Fruit fly (Drosophila melanogaster) whole organism, embryonic: ENCODE data around the gene frma.

Experiments used
- Atf3 ChIP-seq: fragments of 200-800 bp; sonication (Bioruptor generic); optimal IDR thresholded peaks from 3 replicates; lab custom pipeline; 2016; ENCODE audit warnings: missing biosample characterization, missing genetic modification characterization
- CG14860 ChIP-seq: fragments of 200-800 bp; sonication (Bioruptor generic); IDR thresholded peaks from 3 replicates; pipeline ENCODE4 v1.3.6; 2022; ENCODE audit warnings: missing biosample characterization, missing genetic modification characterization; ENCODE audit not compliant: partially characterized antibody
- CG15479 ChIP-seq: fragments of 200-800 bp; sonication (Bioruptor generic); optimal IDR thresholded peaks from 3 replicates; lab custom pipeline; 2019; ENCODE audit warnings: missing biosample characterization, mild to moderate bottlenecking, missing genetic modification characterization, moderate library complexity
- CG1603 ChIP-seq: fragments of 200-800 bp; sonication (Bioruptor generic); optimal IDR thresholded peaks from 2 replicates; lab custom pipeline; 2019; ENCODE audit warnings: missing biosample characterization, mild to moderate bottlenecking, missing genetic modification characterization, moderate library complexity
- CG17186 ChIP-seq: fragments of 200-800 bp; sonication (Bioruptor generic); optimal IDR thresholded peaks from 3 replicates; lab custom pipeline; 2017; ENCODE audit warnings: missing biosample characterization, missing genetic modification reagents, missing genetic modification characterization
- CG18599 ChIP-seq: fragments of 200-800 bp; sonication (Bioruptor generic); optimal IDR thresholded peaks from 3 replicates; lab custom pipeline; 2017; ENCODE audit warnings: missing biosample characterization, missing genetic modification characterization, mild to moderate bottlenecking, moderate library complexity, missing genetic modification reagents
- CG2120 ChIP-seq: fragments of 200-800 bp; sonication (Bioruptor generic); optimal IDR thresholded peaks from 3 replicates; lab custom pipeline; 2016; ENCODE audit warnings: missing biosample characterization, missing genetic modification characterization
- CG2129 ChIP-seq: fragments of 200-800 bp; sonication (Bioruptor generic); IDR thresholded peaks from 2 replicates; pipeline ENCODE4 v1.3.6; 2022; ENCODE audit warnings: missing biosample characterization, missing genetic modification characterization; ENCODE audit not compliant: partially characterized antibody
- CG2678 ChIP-seq: fragments of 200-800 bp; sonication (Bioruptor generic); optimal IDR thresholded peaks from 3 replicates; lab custom pipeline; 2019; ENCODE audit warnings: missing biosample characterization, mild to moderate bottlenecking, missing genetic modification characterization, moderate library complexity
- CG32532 ChIP-seq: fragments of 200-800 bp; sonication (Bioruptor generic); IDR thresholded peaks from 2 replicates; pipeline ENCODE4 v1.3.6; 2022; ENCODE audit warnings: missing biosample characterization, missing genetic modification characterization
- CG4282 ChIP-seq: fragments of 200-800 bp; sonication (Bioruptor generic); optimal IDR thresholded peaks from 2 replicates; lab custom pipeline; 2016; ENCODE audit warnings: missing biosample characterization, missing genetic modification characterization
- CG6254 ChIP-seq: fragments of 200-800 bp; sonication (Bioruptor generic); optimal IDR thresholded peaks from 3 replicates; lab custom pipeline; 2017; ENCODE audit warnings: mild to moderate bottlenecking, missing biosample characterization, missing genetic modification reagents, missing genetic modification characterization
- CG7271 ChIP-seq: fragments of 200-800 bp; sonication (Bioruptor generic); optimal IDR thresholded peaks from 2 replicates; lab custom pipeline; 2018; ENCODE audit warnings: missing biosample characterization, mild to moderate bottlenecking, missing genetic modification characterization, moderate library complexity
- CG7556 ChIP-seq: fragments of 200-800 bp; sonication (Bioruptor generic); optimal IDR thresholded peaks from 2 replicates; lab custom pipeline; 2017; ENCODE audit warnings: missing biosample characterization, mild to moderate bottlenecking, missing genetic modification characterization
- CG7839 ChIP-seq: fragments of 200-800 bp; sonication (Bioruptor generic); optimal IDR thresholded peaks from 3 replicates; lab custom pipeline; 2018; ENCODE audit warnings: missing biosample characterization, mild to moderate bottlenecking, missing genetic modification characterization, moderate library complexity
- CG8281 ChIP-seq: fragments of 200-800 bp; sonication (Bioruptor generic); optimal IDR thresholded peaks from 2 replicates; lab custom pipeline; 2018; ENCODE audit warnings: missing biosample characterization, mild to moderate bottlenecking, missing genetic modification characterization, moderate library complexity
- Dek ChIP-seq: fragments of 200-800 bp; sonication (Bioruptor generic); optimal IDR thresholded peaks from 3 replicates; lab custom pipeline; 2019; ENCODE audit warnings: missing biosample characterization, mild to moderate bottlenecking, missing genetic modification characterization, moderate library complexity
- Doc2 ChIP-seq: fragments of 200-800 bp; sonication (Bioruptor generic); IDR thresholded peaks from 2 replicates; pipeline ENCODE4 v1.3.6; 2022; ENCODE audit warnings: missing biosample characterization, missing genetic modification characterization
- Drgx ChIP-seq: fragments of 200-800 bp; sonication (Bioruptor generic); IDR thresholded peaks from 2 replicates; pipeline ENCODE4 v1.3.6; 2022; ENCODE audit warnings: missing biosample characterization, missing genetic modification characterization
- Ets65A ChIP-seq: fragments of 200-800 bp; sonication (Bioruptor generic); peaks from one replicate; lab custom pipeline; 2016; ENCODE audit warnings: missing biosample characterization, missing genetic modification characterization
- Hr39 ChIP-seq: fragments of >200 bp; optimal IDR thresholded peaks from 2 replicates; lab custom pipeline; 2017
- Hr51 ChIP-seq, 2 experiments: fragments of 200-800 bp; sonication (Bioruptor generic); optimal IDR thresholded peaks; 2 replicates in 1 of 2; 3 replicates in 1 of 2; lab custom pipeline; 2016 to 2018; ENCODE audit warnings: missing biosample characterization in 2 of 2, missing genetic modification characterization in 2 of 2, mild to moderate bottlenecking in 1 of 2, moderate library complexity in 1 of 2
- Oli ChIP-seq: fragments of 200-800 bp; sonication (Bioruptor generic); optimal IDR thresholded peaks from 2 replicates; lab custom pipeline; 2018; ENCODE audit warnings: missing biosample characterization, mild to moderate bottlenecking, missing genetic modification characterization, moderate library complexity
- Ptx1 ChIP-seq: fragments of 200-800 bp; sonication (Bioruptor generic); IDR thresholded peaks from 2 replicates; pipeline ENCODE4 v1.3.6; 2022; ENCODE audit warnings: missing biosample characterization, missing genetic modification characterization
- Side ChIP-seq: fragments of 200-800 bp; sonication (Bioruptor generic); optimal IDR thresholded peaks from 2 replicates; lab custom pipeline; 2016; ENCODE audit warnings: missing biosample characterization, missing genetic modification characterization
- Sry-β ChIP-seq: fragments of 200-800 bp; sonication (Bioruptor generic); optimal IDR thresholded peaks from 2 replicates; lab custom pipeline; 2018; ENCODE audit warnings: missing biosample characterization, mild to moderate bottlenecking, missing genetic modification characterization, moderate library complexity
- ab ChIP-seq: fragments of 200-800 bp; sonication (Bioruptor generic); optimal IDR thresholded peaks from 2 replicates; lab custom pipeline; 2016; ENCODE audit warnings: missing biosample characterization, missing genetic modification characterization
- chm ChIP-seq: fragments of 200-800 bp; sonication (Bioruptor generic); IDR thresholded peaks from 2 replicates; pipeline ENCODE4 v1.3.6; 2022; ENCODE audit warnings: missing biosample characterization, missing genetic modification characterization
- dmrt99B ChIP-seq: fragments of 200-800 bp; sonication (Bioruptor generic); optimal IDR thresholded peaks from 2 replicates; lab custom pipeline; 2018; ENCODE audit warnings: missing biosample characterization, mild to moderate bottlenecking, missing genetic modification characterization, moderate library complexity
- eve ChIP-seq, 2 experiments: fragments of >200 bp; optimal IDR thresholded peaks; 2 replicates each; lab custom pipeline; 2017; ENCODE audit warnings: missing biosample characterization in 2 of 2, missing genetic modification characterization in 2 of 2
- gem ChIP-seq: fragments of 200-800 bp; sonication (Bioruptor generic); optimal IDR thresholded peaks from 2 replicates; lab custom pipeline; 2019; ENCODE audit warnings: missing biosample characterization, mild to moderate bottlenecking, missing genetic modification characterization, moderate library complexity
- gro ChIP-seq: fragments of 200-800 bp; sonication (Bioruptor generic); optimal IDR thresholded peaks from 2 replicates; lab custom pipeline; 2016; ENCODE audit warnings: missing biosample characterization, missing genetic modification characterization
- ham ChIP-seq: fragments of 200-800 bp; sonication (Bioruptor generic); IDR thresholded peaks from 2 replicates; pipeline ENCODE4 v1.3.6; 2022; ENCODE audit warnings: missing biosample characterization, missing genetic modification characterization
- hth ChIP-seq: fragments of >200 bp; optimal IDR thresholded peaks from 2 replicates; lab custom pipeline; 2017; ENCODE audit warnings: inconsistent platforms
- kay ChIP-seq: fragments of 200-800 bp; sonication (Bioruptor generic); optimal IDR thresholded peaks from 2 replicates; lab custom pipeline; 2016; ENCODE audit warnings: missing biosample characterization, missing genetic modification characterization
- nau ChIP-seq: fragments of 200-800 bp; sonication (Bioruptor generic); optimal IDR thresholded peaks from 3 replicates; lab custom pipeline; 2017; ENCODE audit warnings: missing biosample characterization, mild to moderate bottlenecking, missing genetic modification characterization, missing genetic modification reagents
- nerfin-1 ChIP-seq: fragments of 200-800 bp; sonication (Bioruptor generic); optimal IDR thresholded peaks from 3 replicates; lab custom pipeline; 2019; ENCODE audit warnings: missing biosample characterization, mild to moderate bottlenecking, missing genetic modification characterization, moderate library complexity
- row ChIP-seq: fragments of 200-800 bp; sonication (Bioruptor generic); IDR thresholded peaks from 3 replicates; pipeline ENCODE4 v1.3.6; 2022; ENCODE audit warnings: missing biosample characterization, missing genetic modification characterization
- sd ChIP-seq: fragments of 200-800 bp; sonication (Bioruptor generic); optimal IDR thresholded peaks from 3 replicates; lab custom pipeline; 2018; ENCODE audit warnings: missing biosample characterization, mild to moderate bottlenecking, missing genetic modification characterization, moderate library complexity
- sens ChIP-seq: fragments of 200-800 bp; sonication (Bioruptor generic); peaks from one replicate; lab custom pipeline; 2016; ENCODE audit warnings: missing biosample characterization, missing genetic modification characterization
- ssp ChIP-seq: fragments of 200-800 bp; sonication (Bioruptor generic); IDR thresholded peaks from 2 replicates; pipeline ENCODE4 v1.3.6; 2022; ENCODE audit warnings: missing biosample characterization, missing genetic modification characterization
- yki ChIP-seq: fragments of >200 bp; optimal IDR thresholded peaks from 3 replicates; lab custom pipeline; 2018

The frma gene

DNA sequence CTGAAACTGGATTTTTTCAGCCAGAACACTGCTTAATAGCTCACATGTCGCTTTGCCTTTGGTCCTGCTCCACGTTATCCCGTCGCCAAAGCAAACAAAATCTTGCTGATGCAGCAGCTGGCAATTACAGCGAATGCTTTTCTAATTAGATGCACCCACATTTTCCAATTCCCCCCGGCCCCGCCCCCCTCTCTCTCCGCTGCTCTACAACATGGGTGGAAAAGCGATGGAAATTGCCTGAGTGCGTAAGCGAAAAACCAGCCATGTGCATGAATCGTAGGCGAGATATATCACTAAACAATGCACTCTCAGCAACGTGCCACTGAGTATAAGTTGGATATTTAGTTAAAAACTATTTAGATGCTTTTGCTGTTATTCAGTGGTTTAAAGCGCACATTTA is 19.3 kb upstream of the frma start:
- TF ChIP-seq Oli (tag; lab: Kevin White, UChicago) (no peak), chm (GFP tag; lab: Robert Waterston, UW) (no peak), CG1603 (tag; lab: Kevin White, UChicago) (no peak), Hr39 (lab: Kevin White, UChicago) (peak; percentile 61)

DNA sequence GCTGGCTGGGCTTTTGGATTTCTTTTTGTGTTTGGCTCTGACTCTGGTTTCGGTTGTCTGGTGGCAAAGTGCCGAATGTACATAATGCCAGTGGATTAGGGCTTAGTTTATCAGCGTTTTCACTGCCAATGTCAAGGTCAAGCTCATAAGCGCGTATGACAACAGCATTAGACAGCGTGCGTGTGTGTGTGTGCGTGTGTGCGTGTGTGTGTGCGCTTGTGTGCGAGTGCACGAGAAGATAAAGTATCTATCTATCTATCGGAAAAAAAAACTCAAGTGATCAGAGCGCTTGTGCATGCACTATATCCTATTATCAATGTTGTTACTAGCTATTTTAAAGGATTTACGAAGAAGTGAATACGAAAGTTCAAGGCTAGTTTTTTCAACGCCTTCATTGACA is 15.3 kb upstream of the frma start:
- TF ChIP-seq Side (GFP tag; lab: Kevin White, UChicago) (no peak), Hr39 (lab: Kevin White, UChicago) (peak; percentile 95)

DNA sequence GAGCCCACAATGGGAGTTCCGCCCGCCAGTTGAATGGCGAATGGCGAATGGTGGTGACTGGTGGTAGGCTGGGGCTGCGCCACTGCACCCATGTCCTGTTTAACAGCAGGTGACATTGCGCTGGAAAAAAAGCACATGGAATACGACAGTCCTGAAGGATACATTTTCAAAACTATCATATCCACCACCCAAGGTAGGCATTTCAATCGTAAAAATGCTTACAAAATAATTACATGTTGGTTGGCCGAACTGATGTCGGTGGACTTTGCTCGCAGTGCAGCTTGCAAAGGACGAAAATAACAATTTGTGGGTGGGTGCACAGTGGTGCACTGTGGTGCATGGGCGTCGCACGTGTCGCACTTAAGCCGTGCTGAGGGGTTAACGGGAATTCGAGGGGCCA is 8.1 kb upstream of the frma start:
- TF ChIP-seq Drgx (GFP tag; lab: Robert Waterston, UW) (peak; percentile 60; the same call in 1 of the 2 replicates), yki (lab: Kevin White, UChicago) (no peak)

DNA sequence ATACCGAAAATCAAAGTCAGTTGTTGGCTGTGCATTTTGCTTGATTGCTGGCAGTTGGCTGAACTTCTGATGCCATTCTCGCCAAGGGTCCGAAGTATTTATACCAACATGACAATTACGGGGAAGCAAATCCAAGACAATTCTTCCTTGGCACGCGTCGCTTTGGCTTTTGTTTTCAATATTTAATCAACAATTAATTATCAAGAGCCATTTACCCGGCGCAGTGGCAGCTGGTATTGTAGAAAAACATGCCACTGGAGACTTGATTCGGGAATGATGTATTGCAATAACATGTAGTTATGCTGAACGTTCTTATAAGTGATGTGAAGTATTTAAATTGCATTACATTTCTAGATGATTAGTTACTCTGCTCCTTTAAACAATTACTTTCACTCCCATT is 5.3 kb upstream of the frma start, which contains the start of the genes CG32762 and CG4151:
Gene CG32762 (minus strand): TSS at position 101 of the 400 bp plus-strand sequence.
Gene CG4151 (plus strand): TSS at position 348 of the 400 bp plus-strand sequence.
- no peak for TF ChIP-seq ab (GFP tag; lab: Kevin White, UChicago)
- no peak for TF ChIP-seq Dek
- TF ChIP-seq ham (GFP tag; lab: Robert Waterston, UW), result no peak
- no peak for TF ChIP-seq kay (GFP tag; lab: Kevin White, UChicago)
- no peak for TF ChIP-seq nau (GFP tag; lab: Kevin White, UChicago)
- TF ChIP-seq nerfin-1 (tag; lab: Kevin White, UChicago), result no peak
- TF ChIP-seq eve (GFP tag; optimal IDR thresholded peaks at IDR 0.05; lab: Kevin White, UChicago), result no peak
- TF ChIP-seq CG14860 (GFP tag; lab: Robert Waterston, UW), result no peak
- TF ChIP-seq ssp (GFP tag; lab: Robert Waterston, UW), result no peak
- no peak for TF ChIP-seq Doc2 (GFP tag; lab: Robert Waterston, UW)
- no peak for TF ChIP-seq CG6254
- no peak for TF ChIP-seq hth
- no peak for TF ChIP-seq sd
- TF ChIP-seq Sry-β (GFP tag; lab: Kevin White, UChicago), result no peak
- no peak for TF ChIP-seq CG15479 (GFP tag; lab: Kevin White, UChicago)
- no peak for TF ChIP-seq gro (GFP tag; lab: Kevin White, UChicago)
- TF ChIP-seq CG4282 (GFP tag; lab: Kevin White, UChicago), result no peak
- no peak for TF ChIP-seq Atf3 (GFP tag; lab: Kevin White, UChicago)

DNA sequence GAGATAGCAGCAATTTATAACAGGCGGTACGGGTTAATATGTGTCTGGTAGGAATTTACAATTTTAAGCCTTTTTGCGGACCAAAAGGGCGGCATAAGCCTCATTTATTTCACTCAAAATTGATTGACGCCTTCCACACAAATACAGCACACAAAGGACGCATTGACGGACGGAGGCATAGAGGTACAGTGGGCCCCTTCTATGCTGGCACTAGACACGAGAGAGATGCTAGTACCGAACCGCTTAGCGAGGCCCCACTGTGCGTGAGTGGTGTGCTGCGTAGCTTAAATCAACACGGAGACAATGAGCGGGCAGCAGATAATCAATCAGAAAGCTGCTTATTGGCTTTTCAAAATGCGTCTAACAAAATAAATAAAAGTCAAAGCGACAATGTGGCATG is 875 bp upstream of the frma start:
- TF ChIP-seq Ets65A (peak; percentile 59), yki (lab: Kevin White, UChicago) (no peak), CG17186 (GFP tag; lab: Kevin White, UChicago) (no peak)

DNA sequence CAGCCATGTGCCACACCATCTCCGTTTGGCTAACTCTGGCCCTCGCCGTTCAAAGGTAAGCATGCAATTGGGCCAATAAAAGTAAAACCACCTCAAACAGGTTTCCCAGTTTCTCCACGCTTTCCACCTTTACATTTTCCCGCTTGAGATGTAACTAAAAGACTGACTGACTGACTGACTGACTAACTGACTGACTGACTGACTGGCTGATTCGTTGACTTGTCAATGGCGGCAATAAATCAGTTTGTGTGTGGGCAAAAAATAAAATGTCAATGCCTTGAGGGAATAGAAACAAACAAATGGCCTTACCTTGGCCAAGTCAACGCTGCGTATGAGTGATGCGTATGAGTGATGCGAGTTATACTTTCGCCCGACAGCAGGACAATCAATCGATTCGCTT is 8.5 kb downstream of the frma start:
- TF ChIP-seq CG8281 (tag; lab: Kevin White, UChicago) (peak; percentile 91), CG32532 (GFP tag; lab: Robert Waterston, UW) (no peak)

DNA sequence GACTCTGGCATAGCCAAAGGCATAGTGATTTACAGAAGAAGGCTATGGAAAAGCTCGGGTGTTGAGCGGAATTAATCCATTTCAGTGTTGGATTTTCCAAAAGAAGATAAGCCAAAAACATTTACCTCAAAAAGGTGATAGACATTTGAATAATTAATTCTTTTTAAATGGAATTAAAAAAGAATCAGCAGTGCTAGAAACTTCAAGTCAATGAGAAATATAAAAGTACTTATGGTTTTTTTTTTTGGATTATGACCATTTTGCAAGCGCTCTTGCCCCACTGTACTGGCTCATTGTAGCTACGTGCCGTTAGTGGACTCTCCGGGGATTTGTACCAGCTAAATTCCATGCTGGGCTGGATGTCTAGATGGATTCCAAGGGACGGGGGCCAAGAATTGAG is 9.9 kb downstream of the frma start:
- peak; percentile 15 for TF ChIP-seq CG2120 (GFP tag; lab: Kevin White, UChicago)
- peak; percentile 36; the same call in 1 of the 3 replicates for TF ChIP-seq row (GFP tag; lab: Robert Waterston, UW)
- TF ChIP-seq CG7271 (tag; lab: Kevin White, UChicago), result no peak
- peak; percentile 36 for TF ChIP-seq CG7839 (tag; lab: Kevin White, UChicago)
- TF ChIP-seq CG2678 (tag; lab: Kevin White, UChicago), result peak; percentile 27
- TF ChIP-seq gem (tag; lab: Kevin White, UChicago), result peak; percentile 24
- peak; percentile 50 for TF ChIP-seq dmrt99B (tag; lab: Kevin White, UChicago)
- peak; percentile 71 for TF ChIP-seq sens (GFP tag; lab: Kevin White, UChicago)
- TF ChIP-seq CG2129, result no peak
- peak; percentile 35 for TF ChIP-seq CG18599 (GFP tag; lab: Kevin White, UChicago)
- peak in 1 of 2 experiments; percentile 20 for TF ChIP-seq Hr51 (GFP tag; optimal IDR thresholded peaks at IDR 0.05; lab: Kevin White, UChicago)
- TF ChIP-seq Ptx1, result peak; percentile 22; the same call in 1 of the 2 replicates
- peak; percentile 11 for TF ChIP-seq CG7556 (GFP tag; lab: Kevin White, UChicago)
